Fruit fly (Drosophila melanogaster) whole organism, larva: ENCODE data around the gene CG11085.

Experiments
- noc ChIP-seq: fragments of 200-800 bp; sonication (Bioruptor generic); optimal IDR thresholded peaks from 3 replicates; lab custom pipeline; 2019; ENCODE audit warnings: missing biosample characterization, mild to moderate bottlenecking, missing genetic modification characterization, moderate library complexity

Gene CG11085

dm6 chrX:12662679-12663463, 46.8 kb downstream of the CG11085 start:
- no peak for TF ChIP-seq noc (tag; lab: Kevin White, UChicago)

dm6 chrX:12663464-12663938, 47.4 kb downstream of the CG11085 start:
- no peak for TF ChIP-seq noc (tag; lab: Kevin White, UChicago)

- TF ChIP-seq noc (tag; lab: Kevin White, UChicago) = no peak
Measured at dm6 chrX:12664117-12664783, 48.1 kb downstream of the CG11085 start.

- TF ChIP-seq noc (tag; lab: Kevin White, UChicago) = peak; percentile 89
Measured at dm6 chrX:12665112-12665795, 49.1 kb downstream of the CG11085 start.

dm6 chrX:12665796-12666338, 49.8 kb downstream of the CG11085 start:
- TF ChIP-seq noc (tag; lab: Kevin White, UChicago) = no peak

dm6 chrX:12666471-12666884, 50.4 kb downstream of the CG11085 start:
- TF ChIP-seq noc (tag; lab: Kevin White, UChicago) = peak; percentile 97

dm6 chrX:12667008-12667407, 50.9 kb downstream of the CG11085 start:
- TF ChIP-seq noc (tag; lab: Kevin White, UChicago) = no peak

- peak; percentile 70 for TF ChIP-seq noc (tag; lab: Kevin White, UChicago)
Measured at dm6 chrX:12667600-12668250, 51.6 kb downstream of the CG11085 start.

- TF ChIP-seq noc (tag; lab: Kevin White, UChicago) = peak; percentile 26
Measured at dm6 chrX:12668723-12669122, 52.6 kb downstream of the CG11085 start.

dm6 chrX:12669659-12670488, 53.8 kb downstream of the CG11085 start:
- peak; percentile 89 for TF ChIP-seq noc (tag; lab: Kevin White, UChicago)
